Fruit fly (Drosophila melanogaster) whole organism, pupa: ENCODE results near the gene Sf3b5.

Experiments used
- CG10348 ChIP-seq: fragments of 200-800 bp; sonication (Bioruptor generic); IDR thresholded peaks from 2 replicates; pipeline ENCODE4 v1.3.6; 2022; ENCODE audit warnings: missing biosample characterization, missing genetic modification characterization
- CG13204 ChIP-seq: fragments of 200-800 bp; sonication (Bioruptor generic); optimal IDR thresholded peaks from 2 replicates; lab custom pipeline; 2018; ENCODE audit warnings: missing biosample characterization, mild to moderate bottlenecking, missing genetic modification characterization, moderate library complexity
- CG17806 ChIP-seq: fragments of 200-800 bp; sonication (Bioruptor generic); optimal IDR thresholded peaks from 2 replicates; lab custom pipeline; 2018; ENCODE audit warnings: missing biosample characterization, mild to moderate bottlenecking, missing genetic modification characterization, moderate library complexity
- CG32121 ChIP-seq: fragments of 200-800 bp; sonication (Bioruptor generic); IDR thresholded peaks from 2 replicates; pipeline ENCODE4 v1.3.6; 2022; ENCODE audit warnings: missing biosample characterization, missing genetic modification characterization
- CG34367 ChIP-seq: fragments of 200-800 bp; sonication (Bioruptor generic); optimal IDR thresholded peaks from 2 replicates; lab custom pipeline; 2018; ENCODE audit warnings: missing biosample characterization, mild to moderate bottlenecking, missing genetic modification characterization
- CG4496 ChIP-seq: fragments of 200-800 bp; sonication (Bioruptor generic); IDR thresholded peaks from 3 replicates; pipeline ENCODE4 v1.3.6; 2022; ENCODE audit warnings: missing biosample characterization, missing genetic modification characterization
- CG8159 ChIP-seq: fragments of 200-800 bp; sonication (Bioruptor generic); optimal IDR thresholded peaks from 3 replicates; lab custom pipeline; 2018; ENCODE audit warnings: missing biosample characterization, mild to moderate bottlenecking, missing genetic modification characterization, moderate library complexity
- CG8301 ChIP-seq: fragments of 200-800 bp; sonication (Bioruptor generic); optimal IDR thresholded peaks from 2 replicates; lab custom pipeline; 2018; ENCODE audit warnings: missing biosample characterization, mild to moderate bottlenecking, missing genetic modification characterization
- CG9948 ChIP-seq: fragments of 200-800 bp; sonication (Bioruptor generic); optimal IDR thresholded peaks from 2 replicates; lab custom pipeline; 2018; ENCODE audit warnings: missing biosample characterization, mild to moderate bottlenecking, missing genetic modification characterization, moderate library complexity
- D1 ChIP-seq: fragments of 200-800 bp; sonication (Bioruptor generic); optimal IDR thresholded peaks from 2 replicates; lab custom pipeline; 2018; ENCODE audit warnings: missing biosample characterization, mild to moderate bottlenecking, missing genetic modification characterization, moderate library complexity
- Ets98B ChIP-seq: fragments of 200-800 bp; sonication (Bioruptor generic); IDR thresholded peaks from 2 replicates; pipeline ENCODE4 v1.3.6; 2022; ENCODE audit warnings: missing biosample characterization, missing genetic modification characterization
- Pif1B ChIP-seq: fragments of 200-800 bp; sonication (Bioruptor generic); optimal IDR thresholded peaks from 3 replicates; lab custom pipeline; 2016; ENCODE audit warnings: missing biosample characterization, missing genetic modification characterization
- Snoo ChIP-seq: fragments of 200-800 bp; sonication (Bioruptor generic); optimal IDR thresholded peaks from 3 replicates; lab custom pipeline; 2017; ENCODE audit warnings: missing biosample characterization, mild to moderate bottlenecking, missing genetic modification characterization, inconsistent platforms
- fd96Ca ChIP-seq: fragments of 200-800 bp; sonication (Bioruptor generic); IDR thresholded peaks from 3 replicates; pipeline ENCODE4 v1.3.6; 2022; ENCODE audit warnings: missing biosample characterization, missing genetic modification characterization

- TF ChIP-seq D1 (tag; lab: Kevin White, UChicago) (peak; percentile 99), CG17806 (tag; lab: Kevin White, UChicago) (peak; percentile 99), CG9948 (tag; lab: Kevin White, UChicago) (peak; percentile 98), CG8159 (tag; lab: Kevin White, UChicago) (peak; percentile 98), CG8301 (peak; percentile 99), CG13204 (peak; percentile 97), CG4496 (GFP tag; lab: Robert Waterston, UW) (peak; percentile 99), fd96Ca (peak; percentile 99), Ets98B (GFP tag; lab: Robert Waterston, UW) (peak; percentile 99), CG32121 (GFP tag; lab: Robert Waterston, UW) (peak; percentile 99), CG10348 (GFP tag; lab: Robert Waterston, UW) (peak; percentile 95), Pif1B (peak; percentile 99), Snoo (peak; percentile 97), CG34367 (peak; percentile 99)
Measured at dm6 chr3R:9031797-9032418, 16.8 kb upstream of the Sf3b5 start.
